Worm (Caenorhabditis elegans): ENCODE results near the gene Y62E10A.13.

The Y62E10A.13 gene

ce11 chrIV:13364869-13365268 lies 34.0 kb downstream of the Y62E10A.13 start, which contains the start of gene srsx-25:
Gene srsx-25, plus strand, starts transcription at chrIV:13365169.
- TF ChIP-seq him-1 (tag; optimal IDR thresholded peaks at IDR 0.05), result no peak

ce11 chrIV:13360144-13360543 lies 38.7 kb downstream of the Y62E10A.13 start, which contains the start of gene Y62E10A.3:
Gene Y62E10A.3, minus strand, starts transcription at chrIV:13360244.
- TF ChIP-seq dao-5 (tag; optimal IDR thresholded peaks at IDR 0.05), result no peak
- TF ChIP-seq him-1 (tag; optimal IDR thresholded peaks at IDR 0.05), result no peak
- TF ChIP-seq W03F9.2 (tag; optimal IDR thresholded peaks at IDR 0.05), result no peak

DNA sequence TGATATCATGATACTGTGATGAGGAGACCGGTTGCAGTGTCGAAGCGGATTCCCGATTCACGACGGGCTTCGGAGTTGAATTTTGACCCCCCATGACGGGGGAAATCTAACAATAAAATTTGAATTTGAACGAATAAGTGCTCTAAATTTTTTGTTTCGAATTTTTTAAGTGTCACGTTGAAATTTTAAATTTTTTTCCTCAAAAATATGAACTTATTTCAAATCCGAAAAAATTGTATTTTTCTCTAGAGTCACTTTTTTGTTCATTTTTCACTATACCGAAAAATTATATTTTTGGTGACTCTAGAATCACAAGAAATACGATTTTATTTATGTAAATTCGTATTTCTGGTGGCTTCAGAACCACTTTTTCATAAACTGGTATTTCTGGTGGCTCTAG lies 40.4 kb downstream of the Y62E10A.13 start, which contains the start of gene W02A2.8:
TSS of gene W02A2.8 (minus strand) at position 101 of the 400 bp plus-strand sequence.
- TF ChIP-seq him-1 (tag; optimal IDR thresholded peaks at IDR 0.05) (no peak), dao-5 (tag; optimal IDR thresholded peaks at IDR 0.05) (no peak), W03F9.2 (tag; optimal IDR thresholded peaks at IDR 0.05) (no peak)

- TF ChIP-seq W03F9.2 (tag; optimal IDR thresholded peaks at IDR 0.05) (no peak), him-1 (tag; optimal IDR thresholded peaks at IDR 0.05) (no peak), dao-5 (tag; optimal IDR thresholded peaks at IDR 0.05) (no peak)
Measured at ce11 chrIV:13356005-13356404, 42.8 kb downstream of the Y62E10A.13 start.

DNA sequence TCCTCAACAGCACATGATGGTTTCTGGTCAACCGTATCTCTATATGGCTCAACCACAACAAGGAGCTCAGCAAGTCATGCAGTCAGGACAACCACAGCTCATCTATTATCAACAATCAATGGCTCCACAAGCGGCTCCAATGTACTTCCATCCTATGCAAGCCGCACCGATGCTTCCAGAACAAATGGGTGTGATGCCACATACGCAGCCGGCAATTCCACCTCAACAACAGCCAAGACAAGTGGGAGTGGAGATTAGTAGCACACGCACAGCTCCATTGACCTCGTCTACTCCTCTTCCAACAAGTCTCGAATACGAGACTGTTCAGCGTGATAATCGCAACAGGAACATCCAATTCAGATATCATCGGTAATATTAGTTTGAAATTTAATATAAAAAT lies 44.8 kb downstream of the Y62E10A.13 start:
- no peak for TF ChIP-seq dao-5 (tag; optimal IDR thresholded peaks at IDR 0.05)
- no peak for TF ChIP-seq W03F9.2 (tag; optimal IDR thresholded peaks at IDR 0.05)
- TF ChIP-seq him-1 (tag; optimal IDR thresholded peaks at IDR 0.05), result no peak

ce11 chrIV:13353143-13353773 lies 45.6 kb downstream of the Y62E10A.13 start, which contains the start of the genes rec-8 and mex-5:
Gene rec-8, minus strand, starts transcription at chrIV:13353193.
Gene mex-5, plus strand, starts transcription at chrIV:13353723.
- TF ChIP-seq dao-5 (tag; optimal IDR thresholded peaks at IDR 0.05) (no peak), W03F9.2 (tag; optimal IDR thresholded peaks at IDR 0.05) (peak; percentile 27)

DNA sequence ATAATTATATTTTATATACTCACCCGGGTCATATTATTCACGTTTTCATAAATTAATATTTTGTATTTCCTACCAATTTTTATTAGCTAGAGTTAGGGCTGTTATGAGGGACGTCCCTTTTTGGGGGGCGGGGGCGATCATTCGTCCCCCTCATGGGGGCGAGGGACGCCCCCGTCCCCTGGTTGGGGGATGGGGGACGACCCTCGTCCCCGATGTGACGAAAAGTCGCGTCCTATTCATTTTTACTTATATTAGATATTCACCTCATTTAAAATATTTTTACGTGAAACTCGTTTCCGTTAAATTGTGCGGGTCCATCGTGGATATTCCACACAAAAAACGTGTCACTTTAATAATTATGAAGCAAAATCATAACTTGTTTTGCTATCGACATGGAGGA lies 50.3 kb downstream of the Y62E10A.13 start, which contains the start of gene W02A2.12:
TSS of gene W02A2.12 (minus strand) at position 240 of the 400 bp plus-strand sequence.
- TF ChIP-seq dao-5 (tag; optimal IDR thresholded peaks at IDR 0.05) (no peak), W03F9.2 (tag; optimal IDR thresholded peaks at IDR 0.05) (no peak), him-1 (tag; optimal IDR thresholded peaks at IDR 0.05) (no peak)

- TF ChIP-seq W03F9.2 (tag; optimal IDR thresholded peaks at IDR 0.05), result no peak
- TF ChIP-seq him-1 (tag; optimal IDR thresholded peaks at IDR 0.05), result no peak
- TF ChIP-seq dao-5 (tag; optimal IDR thresholded peaks at IDR 0.05), result no peak
Measured at ce11 chrIV:13347232-13347715, 51.6 kb downstream of the Y62E10A.13 start, which contains the start of gene W02A2.9. Gene W02A2.9, plus strand, starts transcription at chrIV:13347665.

DNA sequence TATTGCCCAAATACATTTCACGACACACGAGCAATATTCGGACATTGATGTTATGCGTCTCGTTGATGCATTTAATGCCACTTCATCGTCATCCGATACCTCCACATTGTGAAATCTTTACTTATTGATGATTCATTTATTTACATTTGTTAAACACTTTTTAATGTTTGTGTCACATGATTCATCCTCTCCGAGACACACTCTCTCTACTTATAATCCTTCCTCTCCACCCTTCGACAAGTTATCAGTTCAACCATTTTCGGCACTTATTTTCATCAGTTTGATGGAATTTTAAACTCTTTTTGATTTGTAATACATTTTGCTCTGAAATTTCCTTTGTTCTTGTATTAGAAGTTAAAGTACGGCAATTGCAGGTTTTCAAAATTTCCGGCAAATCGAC lies 52.8 kb downstream of the Y62E10A.13 start:
- TF ChIP-seq him-1 (tag; optimal IDR thresholded peaks at IDR 0.05) (no peak), W03F9.2 (tag; optimal IDR thresholded peaks at IDR 0.05) (no peak), dao-5 (tag; optimal IDR thresholded peaks at IDR 0.05) (no peak)

DNA sequence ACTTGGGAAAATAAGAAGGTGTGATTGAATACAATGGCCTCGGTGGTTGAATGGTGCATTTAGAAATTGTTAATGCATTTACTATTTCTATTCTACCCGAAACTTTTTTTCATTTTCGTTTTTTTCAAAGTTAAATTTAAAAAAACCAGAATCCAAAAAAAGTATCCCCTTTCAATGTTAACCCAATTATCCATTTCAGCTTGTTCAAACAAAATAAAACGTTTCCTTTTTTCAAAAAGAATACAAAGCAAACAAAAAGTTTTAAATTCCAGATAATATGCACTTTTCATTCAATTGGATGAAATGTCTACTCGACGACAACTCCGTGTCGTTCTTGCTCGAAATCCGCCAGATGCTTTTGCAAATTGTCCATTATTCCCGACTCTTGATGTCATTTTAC lies 56.3 kb downstream of the Y62E10A.13 start, which contains the start of gene W02A2.5:
TSS of gene W02A2.5 (plus strand) at position 301 of the 400 bp plus-strand sequence.
- TF ChIP-seq W03F9.2 (tag; optimal IDR thresholded peaks at IDR 0.05) (no peak), dao-5 (tag; optimal IDR thresholded peaks at IDR 0.05) (no peak), him-1 (tag; optimal IDR thresholded peaks at IDR 0.05) (no peak)

All from whole organism, L4/young adult.